Worm (Caenorhabditis elegans) whole organism, L1 larva: ENCODE results near the gene F54B11.10.

Source experiments
- C16A3.4 ChIP-seq: fragments of 150-350 bp; optimal IDR thresholded peaks from 2 replicates; lab custom pipeline; 2014; ENCODE audit warnings: missing biosample characterization, missing genetic modification characterization
- aha-1 ChIP-seq: fragments of 150-350 bp; optimal IDR thresholded peaks from 2 replicates; lab custom pipeline; 2014; ENCODE audit warnings: missing biosample characterization, missing genetic modification characterization
- blmp-1 ChIP-seq: fragments of 150-350 bp; optimal IDR thresholded peaks from 2 replicates; lab custom pipeline; 2014; ENCODE audit warnings: missing biosample characterization, missing genetic modification characterization
- ceh-63 ChIP-seq: fragments of 200-800 bp; sonication (Bioruptor generic); optimal IDR thresholded peaks from 2 replicates; lab custom pipeline; 2018; ENCODE audit warnings: mild to moderate bottlenecking, missing genetic modification characterization, missing compliant biosample characterization
- ceh-8 ChIP-seq: fragments of 200-800 bp; sonication (Bioruptor generic); optimal IDR thresholded peaks from 2 replicates; lab custom pipeline; 2018; ENCODE audit warnings: mild to moderate bottlenecking, missing genetic modification characterization, moderate library complexity, missing compliant biosample characterization
- ceh-82 ChIP-seq, 3 experiments: fragments of 150-350 bp in 1 of 3; sonication (generic microtip) in 2 of 3; optimal IDR thresholded peaks; 2 replicates each; lab custom pipeline; 2014 to 2017; ENCODE audit warnings: missing biosample characterization in 3 of 3, missing genetic modification characterization in 3 of 3
- dpl-1 ChIP-seq, 3 experiments: fragments of 150-350 bp in 2 of 3; sonication (generic microtip) in 1 of 3; optimal IDR thresholded peaks; 2 replicates each; lab custom pipeline; 2014 to 2017; ENCODE audit warnings: missing biosample characterization in 3 of 3, missing genetic modification characterization in 3 of 3, missing genetic modification reagents in 3 of 3
- dsc-1 ChIP-seq: sonication (generic microtip); optimal IDR thresholded peaks from 2 replicates; lab custom pipeline; 2016; ENCODE audit warnings: mild to moderate bottlenecking, missing genetic modification characterization, missing compliant biosample characterization
- efl-1 ChIP-seq, 4 experiments: fragments of 150-350 bp; optimal IDR thresholded peaks in 3 of 4; peaks in 1 of 4; 1 replicate in 1 of 4; 2 replicates in 3 of 4; lab custom pipeline; 2014; ENCODE audit warnings: missing biosample characterization in 2 of 4, missing genetic modification characterization in 2 of 4, missing genetic modification reagents in 2 of 4
- egl-13 ChIP-seq: sonication (generic microtip); optimal IDR thresholded peaks from 2 replicates; lab custom pipeline; 2016; ENCODE audit warnings: missing genotype, missing genetic modification reagents, missing genetic modification characterization, missing compliant biosample characterization
- elt-2 ChIP-seq: sonication (generic microtip); optimal IDR thresholded peaks from 2 replicates; lab custom pipeline; 2016; ENCODE audit warnings: missing genetic modification characterization, mild to moderate bottlenecking, inconsistent platforms, missing compliant biosample characterization, missing genetic modification reagents
- elt-3 ChIP-seq, 6 experiments: fragments of 150-350 bp in 1 of 6; sonication (generic microtip); optimal IDR thresholded peaks; 2 replicates each; lab custom pipeline; 2017 to 2018; ENCODE audit warnings: missing biosample characterization in 6 of 6, missing genetic modification characterization in 6 of 6, inconsistent platforms in 1 of 6
- ets-5 ChIP-seq: fragments of 200-800 bp; sonication (Bioruptor generic); IDR thresholded peaks from 2 replicates; pipeline ENCODE4 v1.3.6; 2022; ENCODE audit warnings: missing genetic modification characterization, missing compliant biosample characterization
- fkh-8 ChIP-seq: sonication (generic microtip); optimal IDR thresholded peaks from 2 replicates; lab custom pipeline; 2016; ENCODE audit warnings: mild to moderate bottlenecking, missing genetic modification characterization, missing compliant biosample characterization
- fos-1 ChIP-seq: fragments of 150-350 bp; optimal IDR thresholded peaks from 2 replicates; lab custom pipeline; 2014; ENCODE audit warnings: missing biosample characterization, missing genetic modification characterization
- grh-1 ChIP-seq: fragments of 200-800 bp; sonication (Bioruptor generic); IDR thresholded peaks from 2 replicates; pipeline ENCODE4 v1.3.6; 2022; ENCODE audit warnings: missing genetic modification reagents, missing genetic modification characterization, missing compliant biosample characterization
- hpl-2 ChIP-seq: fragments of 150-350 bp; optimal IDR thresholded peaks from 2 replicates; lab custom pipeline; 2014; ENCODE audit warnings: missing biosample characterization, missing genetic modification reagents, missing genetic modification characterization
- irx-1 ChIP-seq: sonication (generic microtip); optimal IDR thresholded peaks from 2 replicates; lab custom pipeline; 2016; ENCODE audit warnings: missing genetic modification characterization, missing compliant biosample characterization
- isw-1 ChIP-seq: fragments of 200-800 bp; sonication (Bioruptor generic); IDR thresholded peaks from 2 replicates; pipeline ENCODE4 v1.3.6; 2022; ENCODE audit warnings: missing genetic modification characterization, missing compliant biosample characterization
- jun-1 ChIP-seq: fragments of 150-350 bp; optimal IDR thresholded peaks from 2 replicates; lab custom pipeline; 2014; ENCODE audit warnings: missing biosample characterization, missing genetic modification reagents, missing genetic modification characterization
- lin-14 ChIP-seq: fragments of 200-800 bp; sonication (Bioruptor generic); optimal IDR thresholded peaks from 2 replicates; lab custom pipeline; 2018; ENCODE audit warnings: mild to moderate bottlenecking, missing genetic modification characterization, moderate library complexity, missing compliant biosample characterization
- lin-15B ChIP-seq: fragments of 150-350 bp; sonication (generic microtip); optimal IDR thresholded peaks from 3 replicates; lab custom pipeline; 2014; ENCODE audit warnings: missing biosample characterization, missing genetic modification characterization
- lin-35 ChIP-seq, 2 experiments: fragments of 150-350 bp; optimal IDR thresholded peaks; 2 replicates each; lab custom pipeline; 2014; ENCODE audit warnings: missing biosample characterization in 2 of 2, missing genetic modification characterization in 2 of 2, missing genetic modification reagents in 2 of 2
- lin-39 ChIP-seq: fragments of 150-350 bp; optimal IDR thresholded peaks from 2 replicates; lab custom pipeline; 2014; ENCODE audit warnings: missing biosample characterization, missing genetic modification reagents, missing genetic modification characterization
- mab-9 ChIP-seq: fragments of 200-800 bp; sonication (Bioruptor generic); IDR thresholded peaks from 2 replicates; pipeline ENCODE4 v1.3.6; 2022; ENCODE audit warnings: missing genetic modification reagents, missing genetic modification characterization, missing compliant biosample characterization
- mdl-1 ChIP-seq, 2 experiments: fragments of 150-350 bp; optimal IDR thresholded peaks; 2 replicates each; lab custom pipeline; 2014 to 2017; ENCODE audit warnings: missing biosample characterization in 2 of 2, missing genetic modification characterization in 2 of 2, inconsistent platforms in 1 of 2
- mep-1 ChIP-seq: fragments of 150-350 bp; optimal IDR thresholded peaks from 2 replicates; lab custom pipeline; 2014; ENCODE audit warnings: missing biosample characterization, missing genetic modification characterization
- nhr-19 ChIP-seq: fragments of 200-800 bp; sonication (Bioruptor generic); conservative IDR thresholded peaks from 2 replicates; pipeline ENCODE4 v1.3.6; 2022; ENCODE audit warnings: missing genetic modification characterization, missing compliant biosample characterization
- nhr-20 ChIP-seq: sonication (generic microtip); optimal IDR thresholded peaks from 2 replicates; lab custom pipeline; 2016; ENCODE audit warnings: mild to moderate bottlenecking, missing genetic modification characterization, missing compliant biosample characterization
- nhr-47 ChIP-seq: sonication (generic microtip); optimal IDR thresholded peaks from 2 replicates; lab custom pipeline; 2016; ENCODE audit warnings: mild to moderate bottlenecking, missing genetic modification characterization, moderate library complexity, missing compliant biosample characterization
- nhr-76 ChIP-seq: sonication (generic microtip); optimal IDR thresholded peaks from 2 replicates; lab custom pipeline; 2017; ENCODE audit warnings: missing biosample characterization, missing genetic modification characterization
- nhr-84 ChIP-seq: sonication (generic microtip); optimal IDR thresholded peaks from 2 replicates; lab custom pipeline; 2017; ENCODE audit warnings: missing biosample characterization, missing genetic modification characterization
- pqm-1 ChIP-seq: sonication (generic microtip); optimal IDR thresholded peaks from 3 replicates; lab custom pipeline; 2017; ENCODE audit warnings: missing biosample characterization, missing genetic modification characterization
- rnt-1 ChIP-seq: sonication (generic microtip); optimal IDR thresholded peaks from 2 replicates; lab custom pipeline; 2016; ENCODE audit warnings: mild to moderate bottlenecking, missing genetic modification characterization, moderate library complexity, missing compliant biosample characterization
- skn-1 ChIP-seq: fragments of 150-350 bp; optimal IDR thresholded peaks from 2 replicates; lab custom pipeline; 2014; ENCODE audit warnings: missing biosample characterization, missing genetic modification characterization
- snpc-4 ChIP-seq: fragments of 150-350 bp; optimal IDR thresholded peaks from 2 replicates; lab custom pipeline; 2014; ENCODE audit warnings: missing biosample characterization, missing genetic modification characterization
- snu-23 ChIP-seq: sonication (generic microtip); optimal IDR thresholded peaks from 2 replicates; lab custom pipeline; 2016; ENCODE audit warnings: missing genetic modification characterization, missing compliant biosample characterization
- sox-4 ChIP-seq: sonication (generic microtip); optimal IDR thresholded peaks from 2 replicates; lab custom pipeline; 2016; ENCODE audit warnings: missing genetic modification characterization, missing compliant biosample characterization
- sptf-1 ChIP-seq: fragments of 150-350 bp; optimal IDR thresholded peaks from 2 replicates; lab custom pipeline; 2014; ENCODE audit warnings: missing biosample characterization, missing genetic modification characterization
- sup-37 ChIP-seq: fragments of 200-800 bp; sonication (Bioruptor generic); optimal IDR thresholded peaks from 2 replicates; lab custom pipeline; 2018; ENCODE audit warnings: mild to moderate bottlenecking, missing genetic modification characterization, missing compliant biosample characterization
- swsn-7 ChIP-seq: sonication (generic microtip); optimal IDR thresholded peaks from 2 replicates; lab custom pipeline; 2016; ENCODE audit warnings: missing genetic modification characterization, missing compliant biosample characterization
- tbx-2 ChIP-seq: sonication (generic microtip); optimal IDR thresholded peaks from 2 replicates; lab custom pipeline; 2016; ENCODE audit warnings: missing genetic modification characterization, missing compliant biosample characterization
- unc-130 ChIP-seq: fragments of 150-350 bp; optimal IDR thresholded peaks from 2 replicates; lab custom pipeline; 2017; ENCODE audit warnings: missing biosample characterization, missing genetic modification characterization, inconsistent platforms
- unc-30 ChIP-seq: sonication (generic microtip); optimal IDR thresholded peaks from 2 replicates; lab custom pipeline; 2017; ENCODE audit warnings: missing biosample characterization, missing genetic modification characterization
- unc-86 ChIP-seq: sonication (generic microtip); optimal IDR thresholded peaks from 2 replicates; lab custom pipeline; 2016; ENCODE audit warnings: missing genetic modification characterization, missing compliant biosample characterization
- ztf-11 ChIP-seq, 2 experiments: sonication (generic microtip); optimal IDR thresholded peaks; 2 replicates each; lab custom pipeline; 2016 to 2017; ENCODE audit warnings: missing genetic modification characterization in 2 of 2, missing biosample characterization in 1 of 2, missing compliant biosample characterization in 1 of 2

Gene F54B11.10

DNA sequence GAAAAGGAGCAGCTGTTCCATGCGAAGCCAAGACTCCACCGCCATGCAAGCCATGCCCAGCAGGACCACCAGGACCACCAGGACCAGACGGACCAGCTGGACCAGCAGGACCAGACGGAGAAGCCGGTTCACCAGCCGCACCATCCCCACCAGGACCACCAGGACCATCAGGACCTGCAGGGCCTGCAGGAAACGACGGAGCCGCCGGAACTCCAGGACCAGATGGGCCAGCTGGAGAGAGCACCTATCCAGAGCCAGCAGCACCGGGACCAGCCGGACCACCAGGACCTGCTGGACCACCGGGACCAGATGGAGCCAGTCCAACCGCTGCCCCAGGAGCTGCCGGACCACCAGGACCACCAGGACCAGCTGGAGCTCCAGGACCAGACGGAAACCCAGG lies 10.0 kb downstream of the F54B11.10 start:
- TF ChIP-seq aha-1 (no peak), tbx-2 (tag; lab: Kevin White, UChicago) (no peak), sup-37 (GFP tag; lab: Kevin White, UChicago) (no peak), fos-1 (no peak), lin-39 (tag; lab: Kevin White, UChicago) (no peak), nhr-84 (tag; lab: Kevin White, UChicago) (no peak), elt-3 (tag; optimal IDR thresholded peaks at IDR 0.05; lab: Kevin White, UChicago) (no peak), ceh-8 (GFP tag; lab: Kevin White, UChicago) (peak; percentile 35)

DNA sequence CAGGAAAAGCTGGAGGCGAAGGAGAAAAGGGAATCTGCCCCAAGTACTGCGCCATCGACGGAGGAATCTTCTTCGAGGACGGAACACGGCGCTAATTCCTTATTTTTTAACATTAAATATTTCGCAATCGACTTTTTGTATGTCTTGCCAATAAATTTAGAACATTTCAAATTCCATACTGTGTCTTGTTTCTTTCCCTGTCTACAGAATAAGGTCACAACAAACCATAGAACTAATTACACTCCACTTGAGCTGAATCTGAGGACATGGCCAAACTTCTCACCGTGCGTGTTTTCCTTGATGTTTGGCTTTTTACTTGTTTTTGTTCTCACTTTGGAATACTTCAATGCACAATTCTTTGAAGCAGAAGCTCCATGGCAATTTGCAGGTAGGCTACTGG lies 10.4 kb downstream of the F54B11.10 start, which contains the start of gene F54B11.4:
Gene F54B11.4, plus strand, starts transcription at position 301 of the 400 bp plus-strand sequence.
- TF ChIP-seq nhr-20 (tag; lab: Kevin White, UChicago) (no peak), hpl-2 (GFP tag; lab: Kevin White, UChicago) (no peak), unc-30 (tag; lab: Kevin White, UChicago) (no peak)

DNA sequence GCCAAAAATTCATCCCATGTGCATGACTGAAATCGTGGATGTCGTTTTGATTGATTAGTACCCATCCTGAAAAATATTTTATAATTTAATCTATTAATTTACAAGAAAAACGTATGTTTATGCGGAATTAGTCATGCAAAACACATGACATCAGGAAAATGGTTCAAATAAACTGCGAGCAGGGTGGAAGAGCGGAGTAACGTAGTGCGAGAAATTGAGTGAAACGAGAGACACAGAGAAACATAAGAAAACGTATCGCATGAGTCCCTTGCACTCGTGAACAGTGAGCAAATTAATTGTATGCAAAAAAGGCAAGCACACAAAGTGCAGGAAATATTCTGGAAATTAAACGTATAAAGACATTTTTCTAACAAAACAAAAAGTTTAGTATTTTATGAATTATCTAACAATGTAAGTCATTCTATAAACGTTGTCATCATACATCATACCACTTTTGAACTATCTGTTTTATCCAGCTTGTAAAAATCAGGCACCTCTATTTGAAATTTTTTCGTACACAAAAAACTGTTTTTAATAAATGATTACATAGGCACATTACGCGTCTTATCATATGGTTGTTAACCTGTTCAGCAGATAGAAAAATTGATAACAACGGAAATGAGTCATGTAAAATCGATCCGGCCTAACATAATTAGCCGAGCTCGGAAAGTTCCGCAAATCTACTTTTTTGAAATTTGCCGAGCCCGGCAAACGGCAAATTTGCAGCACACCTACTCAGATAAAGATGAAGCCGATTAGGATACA lies 14.3 kb downstream of the F54B11.10 start, which contains the start of gene F54B11.5:
Gene F54B11.5, minus strand, starts transcription at position 66 of the 765 bp plus-strand sequence.
- TF ChIP-seq mdl-1 (tag; optimal IDR thresholded peaks at IDR 0.05; lab: Kevin White, UChicago) (peak in 1 of 2 experiments; percentile 76), lin-14 (peak; percentile 74), fkh-8 (tag; lab: Kevin White, UChicago) (peak; percentile 75), irx-1 (no peak), blmp-1 (peak; percentile 42), pqm-1 (no peak), snu-23 (GFP tag; lab: Kevin White, UChicago) (peak; percentile 70), ceh-82 (tag; optimal IDR thresholded peaks at IDR 0.05; lab: Kevin White, UChicago) (peak in 2 of 3 experiments; percentile 17 to 52), sptf-1 (tag; lab: Kevin White, UChicago) (no peak), lin-15B (tag; lab: Kevin White, UChicago) (peak; percentile 3), unc-86 (peak; percentile 11), snpc-4 (tag; lab: Kevin White, UChicago) (peak; percentile 5), efl-1 (optimal IDR thresholded peaks at IDR 0.05; lab: Kevin White, UChicago) (peak; percentile 36 to 50), efl-1 (GFP tag; optimal IDR thresholded peaks at IDR 0.05 in 1 of 2; lab: Kevin White, UChicago) (peak in 1 of 2 experiments; percentile 34), mab-9 (no peak), swsn-7 (peak; percentile 54), nhr-76 (tag; lab: Kevin White, UChicago) (no peak), tbx-2 (tag; lab: Kevin White, UChicago) (peak; percentile 46), dpl-1 (GFP tag; optimal IDR thresholded peaks at IDR 0.05; lab: Kevin White, UChicago) (peak in 2 of 3 experiments; percentile 34 to 49), elt-3 (tag; optimal IDR thresholded peaks at IDR 0.05; lab: Kevin White, UChicago) (peak in 1 of 6 experiments; percentile 10), isw-1 (GFP tag; lab: Robert Waterston, UW) (peak; percentile 15; the same call in 1 of the 2 replicates), dsc-1 (tag; lab: Kevin White, UChicago) (peak; percentile 63), C16A3.4 (tag; lab: Kevin White, UChicago) (peak; percentile 50), ztf-11 (tag; optimal IDR thresholded peaks at IDR 0.05; lab: Kevin White, UChicago) (no peak), unc-130 (tag; lab: Kevin White, UChicago) (peak; percentile 15), ceh-63 (GFP tag; lab: Kevin White, UChicago) (no peak), lin-35 (GFP tag; optimal IDR thresholded peaks at IDR 0.05; lab: Kevin White, UChicago) (peak; percentile 53 to 73), mep-1 (tag; lab: Kevin White, UChicago) (peak; percentile 84), ceh-8 (GFP tag; lab: Kevin White, UChicago) (peak; percentile 58), grh-1 (GFP tag; lab: Robert Waterston, UW) (no peak), sox-4 (tag; lab: Kevin White, UChicago) (peak; percentile 2), jun-1 (peak; percentile 1), skn-1 (tag; lab: Kevin White, UChicago) (peak; percentile 38), nhr-47 (tag; lab: Kevin White, UChicago) (peak; percentile 61), elt-2 (tag; lab: Kevin White, UChicago) (peak; percentile 30), egl-13 (tag; lab: Kevin White, UChicago) (peak; percentile 34), nhr-19 (GFP tag; lab: Robert Waterston, UW) (0 out of 2 replicates have a peak, but pooled peaks have one; percentile 24), rnt-1 (tag; lab: Kevin White, UChicago) (peak; percentile 43), ets-5 (GFP tag; lab: Robert Waterston, UW) (no peak)
